Worm (Caenorhabditis elegans) whole organism, L2 larva: ENCODE data around the gene F59A1.11.

Source experiments
- ZK546.5 ChIP-seq: sonication (generic microtip); optimal IDR thresholded peaks from 2 replicates; lab custom pipeline; 2017; ENCODE audit warnings: missing biosample characterization, missing genetic modification characterization
- ama-1 ChIP-seq: fragments of 150-350 bp; optimal IDR thresholded peaks from 2 replicates; lab custom pipeline; 2018; ENCODE audit warnings: inconsistent platforms
- dmd-4 ChIP-seq: sonication (generic microtip); optimal IDR thresholded peaks from 2 replicates; lab custom pipeline; 2017; ENCODE audit warnings: missing biosample characterization, missing genetic modification characterization
- elt-3 ChIP-seq: sonication (generic microtip); optimal IDR thresholded peaks from 2 replicates; lab custom pipeline; 2017; ENCODE audit warnings: missing biosample characterization, missing genetic modification characterization
- fos-1 ChIP-seq: fragments of 150-350 bp; optimal IDR thresholded peaks from 2 replicates; lab custom pipeline; 2014; ENCODE audit warnings: missing biosample characterization, missing genetic modification characterization
- gmeb-1 ChIP-seq: fragments of 150-350 bp; optimal IDR thresholded peaks from 2 replicates; lab custom pipeline; 2014; ENCODE audit warnings: missing biosample characterization, missing genetic modification characterization
- mdl-1 ChIP-seq, 2 experiments: fragments of 150-350 bp in 1 of 2; sonication (generic microtip) in 1 of 2; optimal IDR thresholded peaks; 2 replicates each; lab custom pipeline; 2017; ENCODE audit warnings: missing biosample characterization in 2 of 2, missing genetic modification characterization in 2 of 2
- nhr-237 ChIP-seq: fragments of 150-350 bp; optimal IDR thresholded peaks from 2 replicates; lab custom pipeline; 2014; ENCODE audit warnings: missing biosample characterization, missing genetic modification characterization
- nhr-77 ChIP-seq: fragments of 150-350 bp; optimal IDR thresholded peaks from 2 replicates; lab custom pipeline; 2014; ENCODE audit warnings: missing biosample characterization, missing genetic modification characterization
- skn-1 ChIP-seq: sonication (generic microtip); optimal IDR thresholded peaks from 2 replicates; lab custom pipeline; 2017; ENCODE audit warnings: missing biosample characterization, missing genetic modification characterization

- TF ChIP-seq ZK546.5: no peak
- no peak for TF ChIP-seq nhr-237 (tag; lab: Kevin White, UChicago)
- TF ChIP-seq mdl-1 (tag; optimal IDR thresholded peaks at IDR 0.05; lab: Kevin White, UChicago): no peak
- no peak for TF ChIP-seq fos-1 (tag; lab: Kevin White, UChicago)
- TF ChIP-seq elt-3: no peak
- TF ChIP-seq ama-1: no peak
- TF ChIP-seq gmeb-1 (tag; lab: Kevin White, UChicago): no peak
- no peak for TF ChIP-seq skn-1
- TF ChIP-seq nhr-77 (tag; lab: Kevin White, UChicago): no peak
- no peak for TF ChIP-seq dmd-4 (tag; lab: Kevin White, UChicago)
These were observed 7.5 kb upstream of the F59A1.11 start, which contains the start of gene str-93 for ce11 chrV:17673343-17673742.
